Fruit fly (Drosophila melanogaster) whole organism, embryonic: ENCODE results near the gene Spase12.
A peak's percentile ranks its signal among the peaks of the same experiment; 100 is the strongest.

Source experiments
- B-H1 ChIP-seq: fragments of 200-800 bp; sonication (Bioruptor generic); IDR thresholded peaks from 3 replicates; pipeline ENCODE4 v1.3.6; 2022; ENCODE audit warnings: missing biosample characterization, missing genetic modification characterization
- Bteb2 ChIP-seq: fragments of 200-800 bp; sonication (Bioruptor generic); optimal IDR thresholded peaks from 2 replicates; lab custom pipeline; 2016; ENCODE audit warnings: missing biosample characterization, missing genetic modification characterization
- CG11085 ChIP-seq: fragments of 200-800 bp; sonication (Bioruptor generic); IDR thresholded peaks from 2 replicates; pipeline ENCODE4 v1.3.6; 2022; ENCODE audit warnings: missing biosample characterization, missing genetic modification characterization
- CG11695 ChIP-seq: fragments of 200-800 bp; sonication (Bioruptor generic); IDR thresholded peaks from 3 replicates; pipeline ENCODE4 v1.3.6; 2022; ENCODE audit warnings: missing biosample characterization, missing genetic modification characterization
- CG11696 ChIP-seq: fragments of 200-800 bp; sonication (Bioruptor generic); IDR thresholded peaks from 2 replicates; pipeline ENCODE4 v1.3.6; 2022; ENCODE audit warnings: missing biosample characterization, missing genetic modification characterization
- CG12659 ChIP-seq: fragments of 200-800 bp; sonication (Bioruptor generic); optimal IDR thresholded peaks from 3 replicates; lab custom pipeline; 2017; ENCODE audit warnings: mild to moderate bottlenecking, missing biosample characterization, missing genetic modification reagents, missing genetic modification characterization
- CG14860 ChIP-seq: fragments of 200-800 bp; sonication (Bioruptor generic); IDR thresholded peaks from 3 replicates; pipeline ENCODE4 v1.3.6; 2022; ENCODE audit warnings: missing biosample characterization, missing genetic modification characterization; ENCODE audit not compliant: partially characterized antibody
- CG15269 ChIP-seq: fragments of 200-800 bp; sonication (Bioruptor generic); optimal IDR thresholded peaks from 2 replicates; lab custom pipeline; 2018; ENCODE audit warnings: missing biosample characterization, mild to moderate bottlenecking, missing genetic modification characterization, moderate library complexity
- CG1529 ChIP-seq: fragments of 200-800 bp; sonication (Bioruptor generic); optimal IDR thresholded peaks from 3 replicates; lab custom pipeline; 2018; ENCODE audit warnings: missing biosample characterization, missing genetic modification characterization
- CG16815 ChIP-seq: fragments of 200-800 bp; sonication (Bioruptor generic); optimal IDR thresholded peaks from 3 replicates; lab custom pipeline; 2017; ENCODE audit warnings: missing biosample characterization, mild to moderate bottlenecking, missing genetic modification characterization
- CG30431 ChIP-seq: fragments of 200-800 bp; sonication (Bioruptor generic); optimal IDR thresholded peaks from 2 replicates; lab custom pipeline; 2017; ENCODE audit warnings: missing biosample characterization, missing genetic modification characterization
- CG33213 ChIP-seq: fragments of 200-800 bp; sonication (Bioruptor generic); optimal IDR thresholded peaks from 3 replicates; lab custom pipeline; 2016; ENCODE audit warnings: missing biosample characterization, missing genetic modification characterization
- CG4707 ChIP-seq: fragments of 200-800 bp; sonication (Bioruptor generic); optimal IDR thresholded peaks from 2 replicates; lab custom pipeline; 2018; ENCODE audit warnings: missing biosample characterization, mild to moderate bottlenecking, missing genetic modification characterization, moderate library complexity
- CG5953 ChIP-seq: fragments of 200-800 bp; sonication (Bioruptor generic); IDR thresholded peaks from 2 replicates; pipeline ENCODE4 v1.3.6; 2022; ENCODE audit warnings: missing biosample characterization, missing genetic modification characterization
- CG6254 ChIP-seq: fragments of 200-800 bp; sonication (Bioruptor generic); optimal IDR thresholded peaks from 3 replicates; lab custom pipeline; 2017; ENCODE audit warnings: mild to moderate bottlenecking, missing biosample characterization, missing genetic modification reagents, missing genetic modification characterization
- CG9797 ChIP-seq: fragments of 200-800 bp; sonication (Bioruptor generic); optimal IDR thresholded peaks from 3 replicates; lab custom pipeline; 2018; ENCODE audit warnings: missing biosample characterization, mild to moderate bottlenecking, missing genetic modification characterization
- Dip3 ChIP-seq: fragments of 200-800 bp; sonication (Bioruptor generic); optimal IDR thresholded peaks from 3 replicates; lab custom pipeline; 2016; ENCODE audit warnings: missing biosample characterization, missing genetic modification characterization
- Dll ChIP-seq: fragments of 200-800 bp; sonication (Bioruptor generic); IDR thresholded peaks from 4 replicates; pipeline ENCODE4 v1.3.6; 2022; ENCODE audit warnings: missing biosample characterization, missing genetic modification characterization; ENCODE audit not compliant: partially characterized antibody
- Doc3 ChIP-seq: fragments of 200-800 bp; sonication (Bioruptor generic); IDR thresholded peaks from 3 replicates; pipeline ENCODE4 v1.3.6; 2022; ENCODE audit warnings: missing biosample characterization, missing genetic modification characterization; ENCODE audit not compliant: partially characterized antibody
- Elba2 ChIP-seq: fragments of 200-800 bp; sonication (Bioruptor generic); optimal IDR thresholded peaks from 3 replicates; lab custom pipeline; 2016; ENCODE audit warnings: missing biosample characterization, missing genetic modification characterization
- Fer2 ChIP-seq: fragments of 200-800 bp; sonication (Bioruptor generic); optimal IDR thresholded peaks from 2 replicates; lab custom pipeline; 2018; ENCODE audit warnings: missing biosample characterization, mild to moderate bottlenecking, missing genetic modification characterization, moderate library complexity
- Fer3 ChIP-seq: fragments of 200-800 bp; sonication (Bioruptor generic); optimal IDR thresholded peaks from 2 replicates; lab custom pipeline; 2018; ENCODE audit warnings: missing biosample characterization, mild to moderate bottlenecking, missing genetic modification characterization, moderate library complexity
- GATAe ChIP-seq: fragments of 200-800 bp; sonication (Bioruptor generic); conservative IDR thresholded peaks from 2 replicates; pipeline ENCODE4 v1.3.6; 2022; ENCODE audit warnings: missing biosample characterization, missing genetic modification characterization
- Hey ChIP-seq: fragments of 200-800 bp; sonication (Bioruptor generic); optimal IDR thresholded peaks from 3 replicates; lab custom pipeline; 2018; ENCODE audit warnings: missing biosample characterization, mild to moderate bottlenecking, missing genetic modification characterization
- Lhr ChIP-seq: fragments of 200-800 bp; sonication (Bioruptor generic); optimal IDR thresholded peaks from 3 replicates; lab custom pipeline; 2017; ENCODE audit warnings: mild to moderate bottlenecking, missing biosample characterization, missing genetic modification reagents, missing genetic modification characterization
- MBD-R2 ChIP-seq: fragments of 200-800 bp; sonication (Bioruptor generic); IDR thresholded peaks from 2 replicates; pipeline ENCODE4 v1.3.6; 2022; ENCODE audit warnings: missing biosample characterization, missing genetic modification characterization
- Opbp ChIP-seq: fragments of 200-800 bp; sonication (Bioruptor generic); IDR thresholded peaks from 3 replicates; pipeline ENCODE4 v1.3.6; 2022; ENCODE audit warnings: missing biosample characterization, missing genetic modification characterization; ENCODE audit not compliant: partially characterized antibody
- Scr ChIP-seq: fragments of 200-800 bp; sonication (Bioruptor generic); IDR thresholded peaks from 2 replicates; pipeline ENCODE4 v1.3.6; 2022; ENCODE audit warnings: missing biosample characterization, missing genetic modification characterization; ENCODE audit not compliant: partially characterized antibody
- Sry-δ ChIP-seq: fragments of 200-800 bp; sonication (Bioruptor generic); optimal IDR thresholded peaks from 2 replicates; lab custom pipeline; 2016; ENCODE audit warnings: missing biosample characterization, missing genetic modification characterization
- ac ChIP-seq: fragments of 200-800 bp; sonication (Bioruptor generic); optimal IDR thresholded peaks from 3 replicates; lab custom pipeline; 2017; ENCODE audit warnings: missing biosample characterization, mild to moderate bottlenecking, missing genetic modification characterization
- amos ChIP-seq: fragments of 200-800 bp; sonication (Bioruptor generic); IDR thresholded peaks from 2 replicates; pipeline ENCODE4 v1.3.6; 2022; ENCODE audit warnings: missing biosample characterization, missing genetic modification characterization; ENCODE audit not compliant: partially characterized antibody
- aop ChIP-seq: fragments of 200-800 bp; sonication (Bioruptor generic); IDR thresholded peaks from 2 replicates; pipeline ENCODE4 v1.3.6; 2022; ENCODE audit warnings: missing biosample characterization, missing genetic modification characterization
- corto ChIP-seq: fragments of 200-800 bp; sonication (Bioruptor generic); optimal IDR thresholded peaks from 2 replicates; lab custom pipeline; 2016; ENCODE audit warnings: missing biosample characterization, mild to moderate bottlenecking, missing genetic modification characterization, moderate library complexity
- danr ChIP-seq: fragments of 200-800 bp; sonication (Bioruptor generic); IDR thresholded peaks from 2 replicates; pipeline ENCODE4 v1.3.6; 2022; ENCODE audit warnings: missing biosample characterization, missing genetic modification characterization
- grn ChIP-seq: fragments of 200-800 bp; sonication (Bioruptor generic); optimal IDR thresholded peaks from 3 replicates; lab custom pipeline; 2017; ENCODE audit warnings: missing biosample characterization, missing genetic modification characterization
- gro ChIP-seq: fragments of 200-800 bp; sonication (Bioruptor generic); optimal IDR thresholded peaks from 2 replicates; lab custom pipeline; 2016; ENCODE audit warnings: missing biosample characterization, missing genetic modification characterization
- her ChIP-seq: fragments of 200-800 bp; sonication (Bioruptor generic); optimal IDR thresholded peaks from 2 replicates; lab custom pipeline; 2016; ENCODE audit warnings: missing biosample characterization, missing genetic modification characterization
- insv ChIP-seq, 2 experiments: fragments of 200-800 bp; sonication (Bioruptor generic); optimal IDR thresholded peaks; 3 replicates each; lab custom pipeline; 2016 to 2018; ENCODE audit warnings: missing biosample characterization in 2 of 2, missing genetic modification characterization in 2 of 2
- klu ChIP-seq: fragments of 200-800 bp; sonication (Bioruptor generic); IDR thresholded peaks from 2 replicates; pipeline ENCODE4 v1.3.6; 2022; ENCODE audit warnings: missing biosample characterization, missing genetic modification characterization
- maf-S ChIP-seq: fragments of 200-800 bp; sonication (Bioruptor generic); optimal IDR thresholded peaks from 2 replicates; lab custom pipeline; 2016; ENCODE audit warnings: missing biosample characterization, missing genetic modification characterization
- onecut ChIP-seq: fragments of 200-800 bp; sonication (Bioruptor generic); IDR thresholded peaks from 2 replicates; pipeline ENCODE4 v1.3.6; 2022; ENCODE audit warnings: missing biosample characterization, missing genetic modification characterization
- peb ChIP-seq: fragments of 200-800 bp; sonication (Bioruptor generic); IDR thresholded peaks from 2 replicates; pipeline ENCODE4 v1.3.6; 2022; ENCODE audit warnings: missing biosample characterization, missing genetic modification characterization
- ro ChIP-seq: fragments of 200-800 bp; sonication (Bioruptor generic); IDR thresholded peaks from 2 replicates; pipeline ENCODE4 v1.3.6; 2022; ENCODE audit warnings: missing biosample characterization, missing genetic modification characterization
- run ChIP-seq: fragments of 200-800 bp; sonication (Bioruptor generic); optimal IDR thresholded peaks from 3 replicates; lab custom pipeline; 2018; ENCODE audit warnings: missing biosample characterization, mild to moderate bottlenecking, missing genetic modification characterization
- sim ChIP-seq: fragments of 200-800 bp; sonication (Bioruptor generic); IDR thresholded peaks from 2 replicates; pipeline ENCODE4 v1.3.6; 2022; ENCODE audit warnings: missing biosample characterization, missing genetic modification characterization
- stc ChIP-seq: fragments of 200-800 bp; sonication (Bioruptor generic); IDR thresholded peaks from 2 replicates; pipeline ENCODE4 v1.3.6; 2022; ENCODE audit warnings: missing biosample characterization, missing genetic modification characterization
- tna ChIP-seq: fragments of 200-800 bp; sonication (Bioruptor generic); IDR thresholded peaks from 2 replicates; pipeline ENCODE4 v1.3.6; 2022; ENCODE audit warnings: missing biosample characterization, missing genetic modification characterization; ENCODE audit not compliant: partially characterized antibody
- tup ChIP-seq: fragments of 200-800 bp; sonication (Bioruptor generic); optimal IDR thresholded peaks from 2 replicates; lab custom pipeline; 2016; ENCODE audit warnings: missing biosample characterization, mild to moderate bottlenecking, missing genetic modification characterization, moderate library complexity
- vvl ChIP-seq: fragments of 200-800 bp; sonication (Bioruptor generic); IDR thresholded peaks from 2 replicates; pipeline ENCODE4 v1.3.6; 2022; ENCODE audit warnings: missing biosample characterization, missing genetic modification characterization
- yki ChIP-seq: fragments of >200 bp; optimal IDR thresholded peaks from 3 replicates; lab custom pipeline; 2018
- zen ChIP-seq: fragments of 200-800 bp; sonication (Bioruptor generic); optimal IDR thresholded peaks from 3 replicates; lab custom pipeline; 2018; ENCODE audit warnings: missing biosample characterization, mild to moderate bottlenecking, missing genetic modification characterization, moderate library complexity
- zen2 ChIP-seq: fragments of 200-800 bp; sonication (Bioruptor generic); IDR thresholded peaks from 3 replicates; pipeline ENCODE4 v1.3.6; 2022; ENCODE audit warnings: missing biosample characterization, missing genetic modification characterization; ENCODE audit not compliant: partially characterized antibody

The Spase12 gene

dm6 chr3R:29458689-29459136 is 32.2 kb downstream of the Spase12 start (continued):
- TF ChIP-seq run (tag; lab: Kevin White, UChicago): peak; percentile 27
- TF ChIP-seq CG11696 (GFP tag; lab: Robert Waterston, UW): no peak
- peak; percentile 15 for TF ChIP-seq CG16815
- TF ChIP-seq CG12659: peak; percentile 22
- no peak; the same call in 1 of the 2 replicates for TF ChIP-seq stc (GFP tag; lab: Robert Waterston, UW)
- no peak for TF ChIP-seq Fer2 (tag; lab: Kevin White, UChicago)
- no peak for TF ChIP-seq CG33213 (GFP tag; lab: Kevin White, UChicago)
- TF ChIP-seq Lhr (GFP tag; lab: Kevin White, UChicago): peak; percentile 24
- TF ChIP-seq gro (GFP tag; lab: Kevin White, UChicago): no peak
- no peak for TF ChIP-seq ro (GFP tag; lab: Robert Waterston, UW)
- TF ChIP-seq CG5953 (GFP tag; lab: Robert Waterston, UW): no peak
- no peak for TF ChIP-seq Scr
- no peak for TF ChIP-seq Doc3 (GFP tag; lab: Robert Waterston, UW)
- no peak for TF ChIP-seq corto
- no peak for TF ChIP-seq Elba2 (GFP tag; lab: Kevin White, UChicago)
- TF ChIP-seq CG15269 (tag; lab: Kevin White, UChicago): peak; percentile 26
- no peak for TF ChIP-seq onecut
- TF ChIP-seq Bteb2: no peak
- no peak for TF ChIP-seq peb (GFP tag; lab: Robert Waterston, UW)
- TF ChIP-seq yki: no peak
- TF ChIP-seq CG4707 (GFP tag; lab: Kevin White, UChicago): peak; percentile 43
- TF ChIP-seq ac: no peak
- TF ChIP-seq Hey (tag; lab: Kevin White, UChicago): no peak
- TF ChIP-seq Sry-δ (GFP tag; lab: Kevin White, UChicago): no peak
- TF ChIP-seq CG1529 (GFP tag; lab: Kevin White, UChicago): peak; percentile 26
- no peak for TF ChIP-seq amos
- peak; percentile 19 for TF ChIP-seq maf-S
- no peak for TF ChIP-seq GATAe (GFP tag; lab: Robert Waterston, UW)
- no peak for TF ChIP-seq zen2 (GFP tag; lab: Robert Waterston, UW)
- TF ChIP-seq Fer3 (tag; lab: Kevin White, UChicago): no peak
- no peak for TF ChIP-seq grn (GFP tag; lab: Kevin White, UChicago)
- TF ChIP-seq vvl (GFP tag; lab: Robert Waterston, UW): peak; percentile 45; the same call in 1 of the 2 replicates
- TF ChIP-seq CG30431 (GFP tag; lab: Kevin White, UChicago): no peak
- no peak for TF ChIP-seq Opbp
- no peak for TF ChIP-seq sim (GFP tag; lab: Robert Waterston, UW)
- TF ChIP-seq insv (GFP tag; optimal IDR thresholded peaks at IDR 0.05; lab: Kevin White, UChicago): no peak
- peak; percentile 62 for TF ChIP-seq zen (tag; lab: Kevin White, UChicago)
- TF ChIP-seq MBD-R2 (GFP tag; lab: Robert Waterston, UW): no peak
- TF ChIP-seq CG9797 (GFP tag; lab: Kevin White, UChicago): no peak
- no peak for TF ChIP-seq her (GFP tag; lab: Kevin White, UChicago)
- TF ChIP-seq CG14860 (GFP tag; lab: Robert Waterston, UW): no peak
- no peak; the same call in 2 of the 3 replicates for TF ChIP-seq CG11695 (GFP tag; lab: Robert Waterston, UW)
- TF ChIP-seq B-H1 (GFP tag; lab: Robert Waterston, UW): no peak
- no peak for TF ChIP-seq CG11085 (GFP tag; lab: Robert Waterston, UW)
- TF ChIP-seq Dll (GFP tag; lab: Robert Waterston, UW): no peak
- TF ChIP-seq tup (GFP tag; lab: Kevin White, UChicago): no peak
- no peak for TF ChIP-seq tna (GFP tag; lab: Robert Waterston, UW)
- no peak for TF ChIP-seq Dip3 (GFP tag; lab: Kevin White, UChicago)
- no peak for TF ChIP-seq klu
- no peak for TF ChIP-seq danr
- no peak for TF ChIP-seq aop (GFP tag; lab: Robert Waterston, UW)
- peak; percentile 41 for TF ChIP-seq CG6254 (GFP tag; lab: Kevin White, UChicago)
